Fruit fly (Drosophila melanogaster) whole organism, embryonic: ENCODE measurements around the gene snz.

Source experiments
- Bgb ChIP-seq: fragments of 200-800 bp; sonication (Bioruptor generic); IDR thresholded peaks from 2 replicates; pipeline ENCODE4 v1.3.6; 2022; ENCODE audit warnings: missing biosample characterization, missing genetic modification characterization; ENCODE audit not compliant: partially characterized antibody
- CG10565 ChIP-seq: fragments of 200-800 bp; sonication (Bioruptor generic); optimal IDR thresholded peaks from 3 replicates; lab custom pipeline; 2016; ENCODE audit warnings: missing biosample characterization, mild to moderate bottlenecking, missing genetic modification characterization
- CG10654 ChIP-seq: fragments of 200-800 bp; sonication (Bioruptor generic); optimal IDR thresholded peaks from 2 replicates; lab custom pipeline; 2016; ENCODE audit warnings: missing biosample characterization, missing genetic modification characterization
- CG12071 ChIP-seq: fragments of 200-800 bp; sonication (Bioruptor generic); optimal IDR thresholded peaks from 3 replicates; lab custom pipeline; 2018; ENCODE audit warnings: missing biosample characterization, mild to moderate bottlenecking, missing genetic modification characterization
- CG12299 ChIP-seq: fragments of 200-800 bp; sonication (Bioruptor generic); optimal IDR thresholded peaks from 2 replicates; lab custom pipeline; 2018; ENCODE audit warnings: missing biosample characterization, mild to moderate bottlenecking, missing genetic modification characterization
- CG13287 ChIP-seq: fragments of 200-800 bp; sonication (Bioruptor generic); IDR thresholded peaks from 2 replicates; pipeline ENCODE4 v1.3.6; 2022; ENCODE audit warnings: missing biosample characterization, missing genetic modification characterization; ENCODE audit not compliant: partially characterized antibody
- CG1529 ChIP-seq: fragments of 200-800 bp; sonication (Bioruptor generic); optimal IDR thresholded peaks from 3 replicates; lab custom pipeline; 2018; ENCODE audit warnings: missing biosample characterization, missing genetic modification characterization
- CG15601 ChIP-seq: fragments of 200-800 bp; sonication (Bioruptor generic); optimal IDR thresholded peaks from 3 replicates; lab custom pipeline; 2019; ENCODE audit warnings: missing biosample characterization, mild to moderate bottlenecking, missing genetic modification characterization, moderate library complexity
- CG17612 ChIP-seq: fragments of 200-800 bp; sonication (Bioruptor generic); IDR thresholded peaks from 2 replicates; pipeline ENCODE4 v1.3.6; 2022; ENCODE audit warnings: missing biosample characterization, missing genetic modification characterization
- CG2120 ChIP-seq: fragments of 200-800 bp; sonication (Bioruptor generic); optimal IDR thresholded peaks from 3 replicates; lab custom pipeline; 2016; ENCODE audit warnings: missing biosample characterization, missing genetic modification characterization
- CG31441 ChIP-seq: fragments of 200-800 bp; sonication (Bioruptor generic); IDR thresholded peaks from 2 replicates; pipeline ENCODE4 v1.3.6; 2022; ENCODE audit warnings: missing biosample characterization, missing genetic modification characterization
- CG6683 ChIP-seq: fragments of 200-800 bp; sonication (Bioruptor generic); optimal IDR thresholded peaks from 2 replicates; lab custom pipeline; 2017; ENCODE audit warnings: missing biosample characterization, mild to moderate bottlenecking, missing genetic modification characterization, missing genetic modification reagents
- CG6854 ChIP-seq: fragments of 200-800 bp; sonication (Bioruptor generic); optimal IDR thresholded peaks from 3 replicates; lab custom pipeline; 2017; ENCODE audit warnings: missing biosample characterization, mild to moderate bottlenecking, missing genetic modification characterization
- CG7357 ChIP-seq: fragments of 200-800 bp; sonication (Bioruptor generic); IDR thresholded peaks from 3 replicates; pipeline ENCODE4 v1.3.6; 2022; ENCODE audit warnings: missing biosample characterization, missing genetic modification characterization
- CG8388 ChIP-seq: fragments of 200-800 bp; sonication (Bioruptor generic); optimal IDR thresholded peaks from 2 replicates; lab custom pipeline; 2019; ENCODE audit warnings: missing biosample characterization, mild to moderate bottlenecking, missing genetic modification characterization, moderate library complexity
- CG8478 ChIP-seq: fragments of >200 bp; optimal IDR thresholded peaks from 2 replicates; lab custom pipeline; 2018
- CG9876 ChIP-seq: fragments of 200-800 bp; sonication (Bioruptor generic); optimal IDR thresholded peaks from 2 replicates; lab custom pipeline; 2016; ENCODE audit warnings: missing biosample characterization, missing genetic modification characterization
- Doc2 ChIP-seq: fragments of 200-800 bp; sonication (Bioruptor generic); IDR thresholded peaks from 2 replicates; pipeline ENCODE4 v1.3.6; 2022; ENCODE audit warnings: missing biosample characterization, missing genetic modification characterization
- Eip74EF ChIP-seq, 2 experiments: fragments of 200-800 bp in 1 of 2; fragments of >200 bp in 1 of 2; sonication (Bioruptor generic) in 1 of 2; optimal IDR thresholded peaks; 2 replicates each; lab custom pipeline; 2017 to 2019; ENCODE audit warnings: missing biosample characterization in 2 of 2, missing genetic modification characterization in 2 of 2, mild to moderate bottlenecking in 1 of 2, moderate library complexity in 1 of 2
- Ets65A ChIP-seq: fragments of 200-800 bp; sonication (Bioruptor generic); peaks from one replicate; lab custom pipeline; 2016; ENCODE audit warnings: missing biosample characterization, missing genetic modification characterization
- Fer1 ChIP-seq: fragments of 200-800 bp; sonication (Bioruptor generic); optimal IDR thresholded peaks from 2 replicates; lab custom pipeline; 2017; ENCODE audit warnings: missing biosample characterization, mild to moderate bottlenecking, missing genetic modification characterization
- GATAe ChIP-seq: fragments of 200-800 bp; sonication (Bioruptor generic); conservative IDR thresholded peaks from 2 replicates; pipeline ENCODE4 v1.3.6; 2022; ENCODE audit warnings: missing biosample characterization, missing genetic modification characterization
- Med ChIP-seq: fragments of 200-800 bp; sonication (Bioruptor generic); peaks from one replicate; lab custom pipeline; 2016; ENCODE audit warnings: missing biosample characterization, missing genetic modification characterization, mild to moderate bottlenecking, inconsistent platforms, moderate library complexity
- Mrtf ChIP-seq: fragments of 200-800 bp; sonication (Bioruptor generic); IDR thresholded peaks from 3 replicates; pipeline ENCODE4 v1.3.6; 2022; ENCODE audit warnings: missing biosample characterization, missing genetic modification characterization
- PHDP ChIP-seq: fragments of 200-800 bp; sonication (Bioruptor generic); optimal IDR thresholded peaks from 3 replicates; lab custom pipeline; 2018; ENCODE audit warnings: missing biosample characterization, mild to moderate bottlenecking, missing genetic modification characterization, moderate library complexity
- Spps ChIP-seq: fragments of 200-800 bp; sonication (Bioruptor generic); optimal IDR thresholded peaks from 2 replicates; lab custom pipeline; 2018; ENCODE audit warnings: missing biosample characterization, mild to moderate bottlenecking, missing genetic modification characterization
- Tbp ChIP-seq: fragments of >200 bp; optimal IDR thresholded peaks from 2 replicates; lab custom pipeline; 2018; ENCODE audit warnings: missing biosample characterization, missing genetic modification characterization
- ase ChIP-seq: fragments of 200-800 bp; sonication (Bioruptor generic); IDR thresholded peaks from 3 replicates; pipeline ENCODE4 v1.3.6; 2022; ENCODE audit warnings: missing biosample characterization, missing genetic modification characterization
- az2 ChIP-seq: fragments of 200-800 bp; sonication (Bioruptor generic); optimal IDR thresholded peaks from 3 replicates; lab custom pipeline; 2016; ENCODE audit warnings: missing biosample characterization, missing genetic modification characterization
- bbx ChIP-seq: fragments of 200-800 bp; sonication (Bioruptor generic); IDR thresholded peaks from 2 replicates; pipeline ENCODE4 v1.3.6; 2022; ENCODE audit warnings: missing biosample characterization, missing genetic modification characterization; ENCODE audit not compliant: partially characterized antibody
- chif ChIP-seq, 2 experiments: fragments of 200-800 bp; sonication (Bioruptor generic); optimal IDR thresholded peaks; 3 replicates each; lab custom pipeline; 2016; ENCODE audit warnings: missing biosample characterization in 2 of 2, missing genetic modification characterization in 2 of 2
- dpn ChIP-seq, 2 experiments: fragments of 200-800 bp; sonication (Bioruptor generic); optimal IDR thresholded peaks; 3 replicates each; lab custom pipeline; 2016; ENCODE audit warnings: missing biosample characterization in 2 of 2, missing genetic modification characterization in 2 of 2
- en ChIP-seq: fragments of 200-800 bp; sonication (Bioruptor generic); optimal IDR thresholded peaks from 2 replicates; lab custom pipeline; 2016; ENCODE audit warnings: missing biosample characterization, missing genetic modification characterization
- ftz-f1 ChIP-seq: fragments of 200-800 bp; sonication (Bioruptor generic); optimal IDR thresholded peaks from 2 replicates; lab custom pipeline; 2016; ENCODE audit warnings: missing biosample characterization, missing genetic modification characterization
- hbn ChIP-seq: fragments of 200-800 bp; sonication (Bioruptor generic); IDR thresholded peaks from 2 replicates; pipeline ENCODE4 v1.3.6; 2022; ENCODE audit warnings: missing biosample characterization, missing genetic modification characterization; ENCODE audit not compliant: partially characterized antibody
- insv ChIP-seq, 2 experiments: fragments of 200-800 bp; sonication (Bioruptor generic); optimal IDR thresholded peaks; 3 replicates each; lab custom pipeline; 2016 to 2018; ENCODE audit warnings: missing biosample characterization in 2 of 2, missing genetic modification characterization in 2 of 2
- inv ChIP-seq: fragments of 200-800 bp; sonication (Bioruptor generic); IDR thresholded peaks from 2 replicates; pipeline ENCODE4 v1.3.6; 2022; ENCODE audit warnings: missing biosample characterization, missing genetic modification characterization; ENCODE audit not compliant: partially characterized antibody
- lola ChIP-seq, 3 experiments: fragments of >200 bp in 2 of 3; fragments of 200-800 bp in 1 of 3; sonication (Bioruptor generic) in 1 of 3; optimal IDR thresholded peaks; 2 replicates each; lab custom pipeline; 2017 to 2019; ENCODE audit warnings: missing biosample characterization in 3 of 3, missing genetic modification characterization in 3 of 3, mild to moderate bottlenecking in 1 of 3, moderate library complexity in 1 of 3
- maf-S ChIP-seq: fragments of 200-800 bp; sonication (Bioruptor generic); optimal IDR thresholded peaks from 2 replicates; lab custom pipeline; 2016; ENCODE audit warnings: missing biosample characterization, missing genetic modification characterization
- salm ChIP-seq: fragments of 200-800 bp; sonication (Bioruptor generic); optimal IDR thresholded peaks from 2 replicates; lab custom pipeline; 2018; ENCODE audit warnings: missing biosample characterization, mild to moderate bottlenecking, missing genetic modification characterization
- slp2 ChIP-seq: fragments of 200-800 bp; sonication (Bioruptor generic); optimal IDR thresholded peaks from 2 replicates; lab custom pipeline; 2016; ENCODE audit warnings: missing biosample characterization, missing genetic modification characterization
- sob ChIP-seq: fragments of 200-800 bp; sonication (Bioruptor generic); IDR thresholded peaks from 2 replicates; pipeline ENCODE4 v1.3.6; 2022; ENCODE audit warnings: missing biosample characterization, missing genetic modification characterization
- stwl ChIP-seq: fragments of 200-800 bp; sonication (Bioruptor generic); optimal IDR thresholded peaks from 3 replicates; lab custom pipeline; 2018; ENCODE audit warnings: missing biosample characterization, mild to moderate bottlenecking, missing genetic modification characterization, moderate library complexity
- tio ChIP-seq: fragments of 200-800 bp; sonication (Bioruptor generic); optimal IDR thresholded peaks from 2 replicates; lab custom pipeline; 2017; ENCODE audit warnings: missing biosample characterization, missing genetic modification characterization, inconsistent platforms
- tx ChIP-seq: fragments of 200-800 bp; sonication (Bioruptor generic); optimal IDR thresholded peaks from 2 replicates; lab custom pipeline; 2016; ENCODE audit warnings: missing biosample characterization, missing genetic modification characterization
- wek ChIP-seq: fragments of 200-800 bp; sonication (Bioruptor generic); optimal IDR thresholded peaks from 3 replicates; lab custom pipeline; 2018; ENCODE audit warnings: missing biosample characterization, mild to moderate bottlenecking, missing genetic modification characterization, moderate library complexity
- zen2 ChIP-seq: fragments of 200-800 bp; sonication (Bioruptor generic); IDR thresholded peaks from 3 replicates; pipeline ENCODE4 v1.3.6; 2022; ENCODE audit warnings: missing biosample characterization, missing genetic modification characterization; ENCODE audit not compliant: partially characterized antibody
- zfh2 ChIP-seq: fragments of 200-800 bp; sonication (Bioruptor generic); optimal IDR thresholded peaks from 2 replicates; lab custom pipeline; 2016; ENCODE audit warnings: missing biosample characterization, missing genetic modification characterization

Gene snz

dm6 chrX:7901153-7902038 is 10.5 kb upstream of the snz start, which contains the start of the genes RpS6 and bys (continued):
- TF ChIP-seq Med (GFP tag; lab: Kevin White, UChicago) (peak; percentile 89), zen2 (GFP tag; lab: Robert Waterston, UW) (peak; percentile 71), CG7357 (GFP tag; lab: Robert Waterston, UW) (no peak), insv (GFP tag; optimal IDR thresholded peaks at IDR 0.05; lab: Kevin White, UChicago) (no peak), Ets65A (GFP tag; lab: Kevin White, UChicago) (peak; percentile 37), PHDP (tag; lab: Kevin White, UChicago) (peak; percentile 36), CG1529 (no peak), CG8478 (lab: Kevin White, UChicago) (no peak), Mrtf (GFP tag; lab: Robert Waterston, UW) (no peak; the same call in 2 of the 3 replicates), CG12071 (GFP tag; lab: Kevin White, UChicago) (peak; percentile 55), CG8388 (GFP tag; lab: Kevin White, UChicago) (peak; percentile 20), Fer1 (GFP tag; lab: Kevin White, UChicago) (peak; percentile 59), az2 (GFP tag; lab: Kevin White, UChicago) (peak; percentile 29), GATAe (GFP tag; lab: Robert Waterston, UW) (no peak), ftz-f1 (GFP tag; lab: Kevin White, UChicago) (no peak), hbn (GFP tag; lab: Robert Waterston, UW) (peak; percentile 58), Bgb (GFP tag; lab: Robert Waterston, UW) (peak; percentile 84), Doc2 (no peak), CG15601 (tag; lab: Kevin White, UChicago) (peak; percentile 10), tio (no peak), Eip74EF (GFP tag; optimal IDR thresholded peaks at IDR 0.05; lab: Kevin White, UChicago) (peak in 1 of 2 experiments; percentile 34), slp2 (GFP tag; lab: Kevin White, UChicago) (peak; percentile 7), CG6854 (GFP tag; lab: Kevin White, UChicago) (peak; percentile 49), Spps (no peak), sob (peak; percentile 73), inv (peak; percentile 77), CG17612 (GFP tag; lab: Robert Waterston, UW) (no peak), CG31441 (GFP tag; lab: Robert Waterston, UW) (peak; percentile 43; the same call in 1 of the 2 replicates), CG12299 (tag; lab: Kevin White, UChicago) (no peak), en (GFP tag; lab: Kevin White, UChicago) (no peak), CG9876 (peak; percentile 6), bbx (GFP tag; lab: Robert Waterston, UW) (peak; percentile 91), stwl (tag; lab: Kevin White, UChicago) (peak; percentile 23), maf-S (GFP tag; lab: Kevin White, UChicago) (peak; percentile 18), lola (GFP tag; optimal IDR thresholded peaks at IDR 0.05; lab: Kevin White, UChicago) (peak in 1 of 3 experiments; percentile 61), chif (GFP tag; optimal IDR thresholded peaks at IDR 0.05; lab: Kevin White, UChicago) (peak in 1 of 2 experiments; percentile 8), tx (GFP tag; lab: Kevin White, UChicago) (no peak), salm (tag; lab: Kevin White, UChicago) (no peak), wek (GFP tag; lab: Kevin White, UChicago) (peak; percentile 33), CG2120 (peak; percentile 62), CG10654 (GFP tag; lab: Kevin White, UChicago) (peak; percentile 10), zfh2 (GFP tag; lab: Kevin White, UChicago) (peak; percentile 49), CG13287 (GFP tag; lab: Robert Waterston, UW) (peak; percentile 76), CG10565 (GFP tag; lab: Kevin White, UChicago) (no peak), CG6683 (no peak), dpn (GFP tag; optimal IDR thresholded peaks at IDR 0.05; lab: Kevin White, UChicago) (peak; percentile 30 to 31), Tbp (no peak), ase (GFP tag; lab: Robert Waterston, UW) (peak; percentile 61; the same call in 1 of the 3 replicates)
